Worm (Caenorhabditis elegans): Measurements from ENCODE around the gene sre-45.
A peak's percentile ranks its signal among the peaks of the same experiment; 100 is the strongest.

sre-45 gene

DNA sequence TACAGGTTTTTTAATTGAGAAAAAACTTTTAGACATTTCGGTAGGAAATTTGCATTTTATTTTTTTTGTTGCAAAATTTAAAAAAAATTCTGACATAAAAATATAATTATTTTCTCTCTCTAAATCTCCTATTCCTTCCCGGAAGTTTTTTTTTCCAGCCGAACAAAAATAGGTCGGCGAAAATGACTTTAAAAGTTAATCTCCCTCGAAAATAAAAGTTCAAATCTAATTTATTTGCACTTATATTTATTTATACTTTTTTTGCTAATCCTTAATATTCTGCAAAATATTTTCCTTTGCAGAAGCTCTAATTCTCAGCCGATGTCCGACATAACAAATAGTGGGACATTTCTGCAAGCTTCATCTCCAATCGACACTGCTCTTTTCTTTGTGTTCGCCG lies 16.1 kb upstream of the sre-45 start, which contains the start of gene F45H10.5:
Gene F45H10.5, plus strand, starts transcription at position 301 of the 400 bp plus-strand sequence.
- no peak for TF ChIP-seq unc-55 (GFP tag; optimal IDR thresholded peaks at IDR 0.05)
- TF ChIP-seq pha-4 (tag; optimal IDR thresholded peaks at IDR 0.05): no peak
- no peak for TF ChIP-seq elt-2 (tag; optimal IDR thresholded peaks at IDR 0.05)
- TF ChIP-seq fkh-10 (GFP tag; optimal IDR thresholded peaks at IDR 0.05): no peak
- no peak for TF ChIP-seq C08G9.2 (tag; optimal IDR thresholded peaks at IDR 0.05)
- TF ChIP-seq ttx-3 (tag; optimal IDR thresholded peaks at IDR 0.05): no peak
- TF ChIP-seq syd-9 (tag; optimal IDR thresholded peaks at IDR 0.05): no peak
- no peak for TF ChIP-seq ceh-34 (tag; optimal IDR thresholded peaks at IDR 0.05)
- TF ChIP-seq mec-3 (tag; optimal IDR thresholded peaks at IDR 0.05; ENCODE audit: borderline replicate concordance): no peak
- TF ChIP-seq sdc-2 (tag; optimal IDR thresholded peaks at IDR 0.05): no peak
- no peak for TF ChIP-seq hlh-15 (tag; optimal IDR thresholded peaks at IDR 0.05)
- no peak for TF ChIP-seq gmeb-2 (tag; optimal IDR thresholded peaks at IDR 0.05)
- TF ChIP-seq rnt-1 (tag; optimal IDR thresholded peaks at IDR 0.05): no peak
- no peak for TF ChIP-seq ceh-24 (tag; optimal IDR thresholded peaks at IDR 0.05)

DNA sequence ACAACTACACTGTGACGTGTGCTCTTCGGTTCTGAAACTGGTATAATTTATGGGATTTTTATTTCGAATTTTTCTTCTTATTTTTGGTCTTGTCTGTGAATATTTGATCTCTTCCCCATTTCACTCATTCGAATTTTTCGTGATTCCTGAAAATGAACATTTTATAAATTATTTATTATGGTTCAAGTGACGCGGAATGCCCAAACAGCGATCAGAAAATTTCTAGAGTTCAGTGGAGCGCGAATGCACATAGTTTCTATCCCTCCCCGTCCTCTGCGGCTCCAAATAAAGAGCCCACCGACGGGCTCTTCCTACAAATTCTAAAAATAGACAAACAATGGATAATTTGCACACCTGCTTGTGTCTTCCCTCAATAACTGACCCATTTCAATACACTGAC lies 14.0 kb upstream of the sre-45 start, which contains the start of gene F54F11.1:
Gene F54F11.1, plus strand, starts transcription at position 301 of the 400 bp plus-strand sequence.
- TF ChIP-seq hlh-6 (tag; optimal IDR thresholded peaks at IDR 0.05) (no peak), fax-1 (tag; optimal IDR thresholded peaks at IDR 0.05) (no peak), ceh-22 (tag; optimal IDR thresholded peaks at IDR 0.05) (no peak), ets-4 (tag; optimal IDR thresholded peaks at IDR 0.05) (no peak), hlh-8 (tag; optimal IDR thresholded peaks at IDR 0.05) (no peak), ceh-2 (tag; optimal IDR thresholded peaks at IDR 0.05) (no peak), nhr-232 (tag; optimal IDR thresholded peaks at IDR 0.05) (no peak)

DNA sequence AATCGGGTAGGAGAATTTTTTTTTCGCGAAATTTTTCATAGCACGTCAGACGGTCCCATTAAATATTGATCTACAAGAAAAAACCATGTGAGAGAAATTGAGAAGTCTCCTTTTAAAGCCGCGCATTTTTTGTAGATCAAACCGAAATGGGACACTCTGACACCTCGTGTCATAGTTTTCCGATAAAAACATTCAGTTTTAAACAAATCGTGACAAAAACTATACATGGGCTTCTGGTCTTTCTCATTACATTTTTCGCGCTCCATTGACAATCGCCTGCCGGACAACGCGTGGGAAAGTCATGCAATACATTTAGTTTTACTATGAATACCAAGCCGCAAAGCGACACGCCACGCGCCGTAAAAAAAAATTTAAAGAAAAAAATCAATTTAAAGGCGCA lies 12.3 kb upstream of the sre-45 start:
- no peak for TF ChIP-seq ztf-16 (tag; optimal IDR thresholded peaks at IDR 0.05)
- TF ChIP-seq pha-4 (tag; optimal IDR thresholded peaks at IDR 0.05): no peak
- TF ChIP-seq gmeb-2 (tag; optimal IDR thresholded peaks at IDR 0.05): no peak
- no peak for TF ChIP-seq nhr-11 (tag; optimal IDR thresholded peaks at IDR 0.05)

DNA sequence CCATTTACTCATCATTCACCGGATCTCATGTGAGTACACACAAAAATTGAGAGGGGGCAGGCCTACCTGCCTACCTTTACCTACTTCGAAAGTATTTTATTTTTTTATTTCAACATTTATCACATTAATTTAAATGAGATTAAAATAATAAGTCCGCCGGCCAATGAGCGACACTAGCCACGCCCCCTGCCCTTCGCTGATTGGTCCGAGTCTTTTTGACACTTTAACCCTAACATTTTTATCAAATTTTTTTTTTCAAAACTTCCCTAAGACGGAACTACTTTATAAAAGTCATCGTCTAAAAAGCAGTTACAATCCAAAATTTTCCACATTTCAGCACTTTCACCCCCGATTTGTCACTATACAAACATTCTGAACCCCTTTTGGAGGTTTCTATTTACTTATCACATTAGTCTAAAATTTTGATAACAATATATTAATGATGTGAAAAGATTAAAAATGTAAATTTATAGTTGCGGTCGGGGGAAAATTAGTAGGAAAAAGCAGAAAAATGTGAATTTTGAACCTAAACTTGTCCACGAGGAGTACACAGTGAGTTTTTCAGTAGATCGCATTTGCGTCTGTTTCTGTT lies 11.6 kb upstream of the sre-45 start:
- TF ChIP-seq nfya-1 (tag; optimal IDR thresholded peaks at IDR 0.05): peak; percentile 59
- TF ChIP-seq hlh-13 (GFP tag; optimal IDR thresholded peaks at IDR 0.05): no peak

DNA sequence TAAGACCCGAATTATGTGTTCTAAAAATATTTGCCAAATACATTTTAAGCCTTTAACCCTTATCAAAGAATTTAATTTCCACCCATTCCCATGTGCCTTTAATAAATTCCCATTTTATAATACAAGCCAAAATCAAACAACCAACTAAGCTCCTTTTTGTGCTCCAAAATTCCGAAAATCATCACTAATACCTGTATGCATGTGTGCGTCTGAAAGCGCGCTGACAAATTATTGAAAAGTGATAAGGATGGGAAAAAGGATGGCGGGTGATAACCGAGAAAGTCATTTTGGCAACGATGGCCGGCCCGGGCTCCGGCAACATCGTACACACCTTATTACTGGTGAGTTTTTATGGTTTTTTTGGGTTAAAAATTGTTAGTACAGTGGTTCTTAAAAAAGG lies 10.2 kb upstream of the sre-45 start, which contains the start of gene nep-17:
Gene nep-17, plus strand, starts transcription at position 285 of the 400 bp plus-strand sequence.
- no peak for TF ChIP-seq unc-3 (GFP tag; conservative IDR thresholded peaks at IDR 0.05)
- TF ChIP-seq unc-3 (tag; optimal IDR thresholded peaks at IDR 0.05): no peak
- TF ChIP-seq pha-2 (tag; optimal IDR thresholded peaks at IDR 0.05): no peak
- no peak for TF ChIP-seq pha-4 (tag; optimal IDR thresholded peaks at IDR 0.05)
- no peak for TF ChIP-seq ceh-34 (tag; optimal IDR thresholded peaks at IDR 0.05)
- TF ChIP-seq ceh-14 (tag; optimal IDR thresholded peaks at IDR 0.05): no peak

DNA sequence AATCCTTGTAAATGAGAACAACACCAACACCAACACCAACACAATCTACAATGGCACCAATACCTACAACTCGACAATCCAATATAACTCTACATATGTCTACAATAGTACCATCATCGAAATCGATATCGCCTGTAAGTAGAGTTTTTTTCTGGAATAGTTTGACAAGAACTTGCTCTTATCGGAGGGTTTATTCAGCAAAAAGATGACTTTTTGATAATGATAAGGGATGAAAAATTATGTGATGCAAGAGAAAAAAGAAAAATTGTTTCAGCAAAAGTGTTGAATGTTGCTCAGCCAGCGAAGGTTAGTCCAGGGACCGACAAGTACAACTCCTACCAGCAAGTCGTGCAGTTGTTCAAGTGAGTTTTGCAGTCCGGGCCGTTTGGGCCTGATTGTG lies 9.1 kb upstream of the sre-45 start:
- no peak for TF ChIP-seq nhr-11 (tag; optimal IDR thresholded peaks at IDR 0.05)
- TF ChIP-seq nhr-232 (tag; optimal IDR thresholded peaks at IDR 0.05): no peak
- no peak for TF ChIP-seq eyg-1 (tag; optimal IDR thresholded peaks at IDR 0.05)
- no peak for TF ChIP-seq tbx-7 (tag; optimal IDR thresholded peaks at IDR 0.05)
- no peak for TF ChIP-seq sdc-2 (tag; optimal IDR thresholded peaks at IDR 0.05)

DNA sequence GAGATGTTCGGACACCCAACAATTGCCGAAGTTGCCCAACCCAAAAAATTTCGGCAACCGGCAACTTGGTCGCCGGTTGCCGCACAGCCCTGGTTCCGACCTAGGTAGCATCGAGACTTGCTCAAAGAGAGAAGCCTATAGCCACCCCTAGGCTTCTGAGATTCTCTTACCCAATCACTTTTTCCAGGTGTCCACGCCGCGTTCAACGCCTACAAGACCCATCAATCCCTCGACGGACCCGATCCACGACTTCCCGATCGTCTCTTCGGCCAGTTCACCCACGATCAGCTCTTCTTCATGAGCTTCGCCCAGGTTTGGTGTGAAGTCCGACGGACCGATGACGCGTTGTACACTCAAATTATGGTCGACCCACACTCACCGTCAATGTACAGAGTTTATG lies 1.9 kb upstream of the sre-45 start:
- no peak for TF ChIP-seq unc-55 (GFP tag; optimal IDR thresholded peaks at IDR 0.05)
- no peak for TF ChIP-seq dmd-4 (tag; optimal IDR thresholded peaks at IDR 0.05; ENCODE audit: borderline replicate concordance)
- TF ChIP-seq ama-1 (optimal IDR thresholded peaks at IDR 0.05): no peak
- TF ChIP-seq ztf-16 (tag; optimal IDR thresholded peaks at IDR 0.05): no peak
- TF ChIP-seq nhr-11 (tag; optimal IDR thresholded peaks at IDR 0.05): no peak
- TF ChIP-seq fkh-10 (GFP tag; optimal IDR thresholded peaks at IDR 0.05): no peak

All from whole organism, late embryonic.